Worm (Caenorhabditis elegans): ENCODE results near the gene slt-1.
A peak's percentile ranks its signal among the peaks of the same experiment; 100 is the strongest.

The slt-1 gene

ce11 chrX:14637445-14637844, 36.7 kb upstream of the slt-1 start:
- peak; percentile 85 for TF ChIP-seq snpc-4 (tag; optimal IDR thresholded peaks at IDR 0.05)
- no peak for TF ChIP-seq mdl-1 (tag; optimal IDR thresholded peaks at IDR 0.05)

ce11 chrX:14639941-14640340, 34.2 kb upstream of the slt-1 start:
- TF ChIP-seq ZK546.5 (tag; optimal IDR thresholded peaks at IDR 0.05) (no peak), alr-1 (tag; optimal IDR thresholded peaks at IDR 0.05) (no peak), sma-3 (GFP tag; optimal IDR thresholded peaks at IDR 0.05) (no peak), peb-1 (tag; optimal IDR thresholded peaks at IDR 0.05) (no peak), nhr-77 (tag; optimal IDR thresholded peaks at IDR 0.05) (no peak), ztf-4 (tag; optimal IDR thresholded peaks at IDR 0.05) (no peak), blmp-1 (tag; optimal IDR thresholded peaks at IDR 0.05; ENCODE audit: insufficient read depth) (no peak), lin-11 (tag; optimal IDR thresholded peaks at IDR 0.05) (peak; percentile 59), nhr-12 (tag; optimal IDR thresholded peaks at IDR 0.05) (no peak), nhr-10 (tag; optimal IDR thresholded peaks at IDR 0.05) (no peak), unc-62 (GFP tag; optimal IDR thresholded peaks at IDR 0.05) (no peak), ztf-11 (tag; optimal IDR thresholded peaks at IDR 0.05) (no peak), C34F6.9 (tag; optimal IDR thresholded peaks at IDR 0.05) (peak; percentile 74), fos-1 (tag; optimal IDR thresholded peaks at IDR 0.05) (peak; percentile 4), nhr-23 (tag; optimal IDR thresholded peaks at IDR 0.05) (no peak), mab-5 (tag; optimal IDR thresholded peaks at IDR 0.05) (no peak), crh-2 (tag; optimal IDR thresholded peaks at IDR 0.05) (peak; percentile 59), egl-27 (tag; optimal IDR thresholded peaks at IDR 0.05) (no peak), lin-39 (tag; optimal IDR thresholded peaks at IDR 0.05) (no peak), dmd-4 (tag; optimal IDR thresholded peaks at IDR 0.05) (no peak), nhr-129 (tag; optimal IDR thresholded peaks at IDR 0.05) (peak; percentile 68), snpc-4 (tag; optimal IDR thresholded peaks at IDR 0.05) (no peak), nhr-21 (tag; optimal IDR thresholded peaks at IDR 0.05) (no peak), elt-1 (tag; optimal IDR thresholded peaks at IDR 0.05) (no peak), Y55F3AM.14 (GFP tag; optimal IDR thresholded peaks at IDR 0.05) (peak; percentile 3), unc-39 (tag; optimal IDR thresholded peaks at IDR 0.05) (no peak), lin-13 (GFP tag; optimal IDR thresholded peaks at IDR 0.05) (no peak), zag-1 (tag; optimal IDR thresholded peaks at IDR 0.05) (peak; percentile 79), elt-3 (tag; optimal IDR thresholded peaks at IDR 0.05) (no peak), lsy-2 (tag; optimal IDR thresholded peaks at IDR 0.05) (peak; percentile 12 to 38), ceh-16 (tag; optimal IDR thresholded peaks at IDR 0.05) (no peak), ceh-82 (tag; optimal IDR thresholded peaks at IDR 0.05) (peak; percentile 5), unc-55 (GFP tag; optimal IDR thresholded peaks at IDR 0.05) (peak; percentile 65), mbf-1 (tag; optimal IDR thresholded peaks at IDR 0.05) (no peak), F13H6.1 (tag; optimal IDR thresholded peaks at IDR 0.05) (peak; percentile 52), nhr-25 (tag; optimal IDR thresholded peaks at IDR 0.05) (no peak), nhr-11 (tag; optimal IDR thresholded peaks at IDR 0.05) (no peak), sem-4 (tag; optimal IDR thresholded peaks at IDR 0.05) (peak; percentile 20)

- TF ChIP-seq mbf-1 (tag; optimal IDR thresholded peaks at IDR 0.05): no peak
- no peak for TF ChIP-seq blmp-1 (tag; optimal IDR thresholded peaks at IDR 0.05; ENCODE audit: insufficient read depth)
- TF ChIP-seq ztf-4 (tag; optimal IDR thresholded peaks at IDR 0.05): no peak
- TF ChIP-seq F13H6.1 (tag; optimal IDR thresholded peaks at IDR 0.05): no peak
- no peak for TF ChIP-seq C34F6.9 (tag; optimal IDR thresholded peaks at IDR 0.05)
- no peak for TF ChIP-seq lsy-2 (tag; optimal IDR thresholded peaks at IDR 0.05)
These were observed 28.7 kb upstream of the slt-1 start, which contains the start of gene F54E4.4 for ce11 chrX:14645392-14645791. F54E4.4 (minus strand) TSS chrX:14645492.

ce11 chrX:14649224-14649623, 24.9 kb upstream of the slt-1 start:
- TF ChIP-seq F13H6.1 (tag; optimal IDR thresholded peaks at IDR 0.05) (peak; percentile 24), gmeb-1 (tag; optimal IDR thresholded peaks at IDR 0.05) (no peak)

Data from whole organism, L2 larva.